Fruit fly (Drosophila melanogaster): ENCODE measurements around the gene pic.

pic gene

dm6 chr3R:13012351-13012750, 39.7 kb upstream of the pic start (continued):
- TF ChIP-seq stwl (tag; optimal IDR thresholded peaks at IDR 0.05) (no peak), jumu (GFP tag; optimal IDR thresholded peaks at IDR 0.05) (peak; percentile 33), CG8924 (tag; optimal IDR thresholded peaks at IDR 0.05) (peak; percentile 65), CG4404 (GFP tag; IDR thresholded peaks at IDR 0.05) (no peak), NK7.1 (GFP tag; optimal IDR thresholded peaks at IDR 0.05) (peak; percentile 59), Mrtf (GFP tag; IDR thresholded peaks at IDR 0.05) (0 out of 3 replicates have a peak, but pooled peaks have one; percentile 23), ERR (GFP tag; optimal IDR thresholded peaks at IDR 0.05) (peak; percentile 58), jing (GFP tag; optimal IDR thresholded peaks at IDR 0.05) (no peak), btn (GFP tag; optimal IDR thresholded peaks at IDR 0.05) (peak; percentile 32), her (GFP tag; optimal IDR thresholded peaks at IDR 0.05) (peak; percentile 20), CG30403 (GFP tag; optimal IDR thresholded peaks at IDR 0.05) (peak; percentile 75), bcd (GFP tag; optimal IDR thresholded peaks at IDR 0.05) (peak; percentile 63), CG12942 (GFP tag; optimal IDR thresholded peaks at IDR 0.05) (peak; percentile 49), CG8944 (GFP tag; optimal IDR thresholded peaks at IDR 0.05) (peak; percentile 66), CG6765 (GFP tag; optimal IDR thresholded peaks at IDR 0.05) (peak; percentile 46), Opbp (GFP tag; IDR thresholded peaks at IDR 0.05; ENCODE audit: partially characterized antibody) (no peak), nmo (GFP tag; optimal IDR thresholded peaks at IDR 0.05) (peak; percentile 48), gsb-n (tag; optimal IDR thresholded peaks at IDR 0.05) (peak; percentile 14), ranshi (GFP tag; IDR thresholded peaks at IDR 0.05) (peak; percentile 55; the same call in 1 of the 2 replicates), sisA (GFP tag; IDR thresholded peaks at IDR 0.05) (peak; percentile 74), gce (GFP tag; IDR thresholded peaks at IDR 0.05) (peak; percentile 60; the same call in 1 of the 3 replicates), sima (GFP tag; optimal IDR thresholded peaks at IDR 0.05) (no peak), Meics (GFP tag; optimal IDR thresholded peaks at IDR 0.05) (peak; percentile 59), BtbVII (GFP tag; optimal IDR thresholded peaks at IDR 0.05) (peak; percentile 44), maf-S (GFP tag; optimal IDR thresholded peaks at IDR 0.05) (peak; percentile 64), sug (tag; optimal IDR thresholded peaks at IDR 0.05) (peak; percentile 1), luna (GFP tag; optimal IDR thresholded peaks at IDR 0.05) (no peak), stc (GFP tag; IDR thresholded peaks at IDR 0.05) (peak; percentile 41; the same call in 1 of the 2 replicates), zen (tag; optimal IDR thresholded peaks at IDR 0.05) (peak; percentile 43), Nf-YC (tag; optimal IDR thresholded peaks at IDR 0.05) (peak; percentile 19), hkb (optimal IDR thresholded peaks at IDR 0.05) (no peak), hkb (GFP tag; IDR thresholded peaks at IDR 0.05) (peak; percentile 60), CG14667 (GFP tag; IDR thresholded peaks at IDR 0.05) (peak; percentile 38; the same call in 1 of the 2 replicates), mirr (GFP tag; optimal IDR thresholded peaks at IDR 0.05) (peak; percentile 3), MESR4 (GFP tag; optimal IDR thresholded peaks at IDR 0.05) (peak; percentile 32), MTF-1 (GFP tag; optimal IDR thresholded peaks at IDR 0.05; ENCODE audit: borderline replicate concordance) (peak; percentile 39), slp2 (GFP tag; optimal IDR thresholded peaks at IDR 0.05) (peak; percentile 53), Mes4 (GFP tag; optimal IDR thresholded peaks at IDR 0.05) (peak; percentile 50), Rx (GFP tag; IDR thresholded peaks at IDR 0.05) (peak; percentile 62), Dad (GFP tag; optimal IDR thresholded peaks at IDR 0.05) (peak; percentile 31), z (GFP tag; IDR thresholded peaks at IDR 0.05) (no peak), E2f2 (GFP tag; IDR thresholded peaks at IDR 0.05) (peak; percentile 45), wdn (GFP tag; IDR thresholded peaks at IDR 0.05) (peak; percentile 55; the same call in 1 of the 2 replicates), aop (GFP tag; IDR thresholded peaks at IDR 0.05) (0 out of 2 replicates have a peak, but pooled peaks have one; percentile 48), CG34376 (GFP tag; optimal IDR thresholded peaks at IDR 0.05) (no peak), CG1603 (tag; optimal IDR thresholded peaks at IDR 0.05) (peak; percentile 72), Abd-B (GFP tag; optimal IDR thresholded peaks at IDR 0.05) (peak; percentile 53), CG4854 (GFP tag; optimal IDR thresholded peaks at IDR 0.05) (peak; percentile 25), scrt (GFP tag; optimal IDR thresholded peaks at IDR 0.05) (peak; percentile 71), Dp (GFP tag; optimal IDR thresholded peaks at IDR 0.05) (no peak), CTCF (GFP tag; optimal IDR thresholded peaks at IDR 0.05) (no peak), cwo (GFP tag; optimal IDR thresholded peaks at IDR 0.05) (peak; percentile 73)

Data from whole organism, embryonic.